Fruit fly (Drosophila melanogaster) whole organism: ENCODE measurements around the gene CG12541.

Experiments
- EcR ChIP-seq, 2 experiments: fragments of >200 bp; optimal IDR thresholded peaks; 2 replicates each; lab custom pipeline; 2017; ENCODE audit warnings: missing biosample characterization in 2 of 2, missing genetic modification characterization in 2 of 2, missing genetic modification reagents in 2 of 2
- pan ChIP-seq: fragments of >200 bp; optimal IDR thresholded peaks from 2 replicates; lab custom pipeline; 2017
- psq ChIP-seq: fragments of >200 bp; optimal IDR thresholded peaks from 2 replicates; lab custom pipeline; 2017
- usp ChIP-seq: fragments of >200 bp; optimal IDR thresholded peaks from 2 replicates; lab custom pipeline; 2017; ENCODE audit warnings: missing biosample characterization, missing genetic modification characterization, mixed read lengths

dm6 chrX:7068088-7068487 lies 2.2 kb upstream of the CG12541 start:
- TF ChIP-seq pan (no peak), psq (lab: Kevin White, UChicago) (no peak), usp (GFP tag; lab: Kevin White, UChicago) (no peak), EcR (GFP tag; optimal IDR thresholded peaks at IDR 0.05; lab: Kevin White, UChicago) (no peak)
